Worm (Caenorhabditis elegans) whole organism, midembryonic: ENCODE results near the gene idpp-2.

Experiments
- T22C8.4 ChIP-seq: fragments of 200-800 bp; sonication (Bioruptor generic); IDR thresholded peaks from 2 replicates; pipeline ENCODE4 v1.3.6; 2022; ENCODE audit warnings: missing genetic modification characterization, missing compliant biosample characterization
- cog-1 ChIP-seq: sonication (generic microtip); optimal IDR thresholded peaks from 2 replicates; lab custom pipeline; 2016; ENCODE audit warnings: missing genetic modification characterization, missing compliant biosample characterization
- flt-1 ChIP-seq: fragments of 200-800 bp; sonication (Bioruptor generic); IDR thresholded peaks from 2 replicates; pipeline ENCODE4 v1.3.6; 2022; ENCODE audit warnings: missing genetic modification characterization, missing compliant biosample characterization
- klf-2 ChIP-seq: fragments of 200-800 bp; sonication (Bioruptor generic); conservative IDR thresholded peaks from 2 replicates; pipeline ENCODE4 v1.3.6; 2022; ENCODE audit warnings: missing genetic modification reagents, missing genetic modification characterization, missing compliant biosample characterization
- med-1 ChIP-seq: sonication (generic microtip); optimal IDR thresholded peaks from 2 replicates; lab custom pipeline; 2017; ENCODE audit warnings: missing genetic modification characterization, mild to moderate bottlenecking, missing compliant biosample characterization, antibody characterized with exemption, missing genetic modification reagents; ENCODE audit not compliant: insufficient read depth
- ref-1 ChIP-seq: fragments of 200-800 bp; sonication (Bioruptor generic); conservative IDR thresholded peaks from 2 replicates; pipeline ENCODE4 v1.3.6; 2022; ENCODE audit warnings: missing genetic modification reagents, missing genetic modification characterization, missing compliant biosample characterization
- tab-1 ChIP-seq: fragments of 200-800 bp; sonication (Bioruptor generic); IDR thresholded peaks from 2 replicates; pipeline ENCODE4 v1.3.6; 2022; ENCODE audit warnings: missing genetic modification characterization, missing compliant biosample characterization
- ztf-23 ChIP-seq: fragments of 200-800 bp; sonication (Bioruptor generic); IDR thresholded peaks from 2 replicates; pipeline ENCODE4 v1.3.6; 2022; ENCODE audit warnings: missing genetic modification reagents, missing genetic modification characterization, missing compliant biosample characterization
- ztf-29 ChIP-seq: fragments of 200-800 bp; sonication (Bioruptor generic); IDR thresholded peaks from 2 replicates; pipeline ENCODE4 v1.3.6; 2022; ENCODE audit warnings: missing genetic modification reagents, missing genetic modification characterization, missing compliant biosample characterization

The idpp-2 gene

DNA sequence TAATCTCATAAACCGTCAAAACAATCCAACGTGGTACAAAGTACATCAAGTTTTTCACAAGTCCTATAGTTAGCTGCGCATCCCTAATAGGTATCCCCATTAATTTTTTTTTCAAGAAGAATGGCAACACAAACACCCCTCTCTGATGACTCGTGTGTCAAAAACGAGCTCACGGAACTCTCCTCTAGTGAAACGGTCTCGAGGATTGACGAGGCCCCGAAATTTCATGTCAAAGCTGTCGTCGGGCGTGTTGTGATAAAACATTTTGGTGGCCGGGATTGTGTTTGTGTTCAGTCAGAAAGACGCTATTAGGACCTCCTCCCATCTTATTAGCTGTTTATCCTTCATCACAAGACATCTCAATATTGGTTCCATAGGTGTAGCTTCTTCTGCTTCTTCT is at the start of gene idpp-2:
Gene idpp-2 (plus strand): TSS at position 301 of the 400 bp plus-strand sequence.
- TF ChIP-seq ztf-23 (GFP tag; lab: Robert Waterston, UW) (no peak), tab-1 (GFP tag; lab: Robert Waterston, UW) (no peak), cog-1 (tag; lab: Kevin White, UChicago) (no peak), med-1 (GFP tag; lab: Kevin White, UChicago) (no peak)

DNA sequence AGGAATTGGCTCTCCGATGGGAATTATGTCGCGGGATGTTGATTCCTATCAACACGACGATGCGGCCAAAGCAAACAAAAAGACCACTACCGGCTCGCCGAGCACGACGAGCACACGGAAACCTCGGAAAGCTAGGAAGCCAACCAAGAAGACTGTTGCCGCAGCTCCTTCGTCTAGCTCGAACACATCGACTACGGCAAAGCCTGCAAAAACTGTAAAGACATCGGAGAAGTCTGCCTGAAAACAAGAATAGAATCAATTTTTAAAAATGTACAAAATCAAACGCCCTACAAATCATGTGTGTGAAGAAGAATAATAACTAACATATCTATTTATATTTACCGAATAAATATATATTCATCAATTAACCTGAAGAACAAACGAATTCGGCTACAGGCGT is 4.8 kb downstream of the idpp-2 start:
- 0 out of 2 replicates have a peak, but pooled peaks have one; percentile 48 for TF ChIP-seq flt-1 (GFP tag; lab: Robert Waterston, UW)
- TF ChIP-seq klf-2 = no peak

DNA sequence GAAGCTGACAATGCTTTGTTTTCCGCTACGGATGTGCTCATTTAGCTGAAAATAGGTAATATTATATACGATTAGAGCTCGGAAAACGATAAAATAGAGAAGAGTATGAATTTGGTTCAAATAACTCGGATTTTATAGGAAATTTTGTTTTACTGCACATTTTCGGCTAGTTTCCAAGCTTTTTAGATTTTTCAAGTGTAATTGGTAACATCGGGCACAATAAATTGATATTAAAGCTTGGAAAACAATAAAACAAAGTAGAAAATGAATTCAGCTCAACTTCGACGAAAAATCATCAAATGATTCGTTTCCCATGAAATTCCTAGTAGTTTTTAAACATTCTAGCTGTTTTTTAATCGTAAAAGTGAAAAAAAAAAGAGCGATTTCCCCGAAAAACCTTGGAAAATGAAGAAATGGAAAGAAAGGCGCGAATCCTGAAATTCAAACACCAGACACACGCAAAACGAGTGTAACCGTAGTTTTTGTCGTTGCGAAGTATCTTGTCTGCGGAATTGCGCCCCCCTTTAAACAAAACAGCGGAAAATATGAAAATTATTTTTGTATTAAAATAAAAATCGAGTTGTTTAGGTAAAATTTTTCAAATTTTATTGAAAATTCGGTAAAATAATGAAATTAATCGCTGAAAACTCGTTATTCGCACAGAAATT is 6.5 kb downstream of the idpp-2 start, which contains the start of gene ife-3:
Gene ife-3 (minus strand): TSS at position 51 of the 668 bp plus-strand sequence.
- TF ChIP-seq ztf-23 (GFP tag; lab: Robert Waterston, UW) (no peak), T22C8.4 (GFP tag; lab: Robert Waterston, UW) (no peak), tab-1 (GFP tag; lab: Robert Waterston, UW) (no peak), flt-1 (GFP tag; lab: Robert Waterston, UW) (no peak), klf-2 (no peak), cog-1 (tag; lab: Kevin White, UChicago) (no peak), med-1 (GFP tag; lab: Kevin White, UChicago) (no peak), ref-1 (GFP tag; lab: Robert Waterston, UW) (no peak), ztf-29 (GFP tag; lab: Robert Waterston, UW) (no peak)

DNA sequence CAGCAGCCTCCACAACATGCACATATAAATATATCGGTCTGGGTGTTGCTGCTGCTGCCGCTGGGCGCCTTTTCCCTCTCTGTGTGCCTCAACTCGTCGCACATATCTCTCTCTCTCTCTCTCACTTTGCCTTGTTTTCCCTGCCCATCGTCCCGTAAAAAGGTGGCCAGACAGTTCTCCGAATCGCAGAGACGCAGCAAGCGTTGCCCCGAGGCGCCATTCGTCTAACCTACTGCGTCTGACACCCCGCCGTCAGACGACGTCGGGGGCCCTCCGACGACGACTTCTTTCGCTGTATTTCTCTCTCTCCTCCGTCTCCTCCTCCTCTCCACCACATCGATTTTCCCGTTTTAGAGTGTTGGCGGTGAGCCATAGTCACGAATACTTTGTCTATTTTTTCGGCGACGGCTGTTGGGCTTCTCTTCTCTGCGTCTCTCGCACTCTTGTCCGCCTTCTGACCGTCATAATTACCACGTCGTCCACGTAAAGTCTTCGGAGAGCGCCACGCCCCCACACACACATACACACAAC is 7.3 kb downstream of the idpp-2 start, which contains the start of gene B0348.10:
Gene B0348.10 (minus strand): TSS at position 24 of the 531 bp plus-strand sequence.
- TF ChIP-seq tab-1 (GFP tag; lab: Robert Waterston, UW) (0 out of 2 replicates have a peak, but pooled peaks have one; percentile 50), cog-1 (tag; lab: Kevin White, UChicago) (peak; percentile 50), ztf-29 (GFP tag; lab: Robert Waterston, UW) (no peak), med-1 (GFP tag; lab: Kevin White, UChicago) (no peak), ref-1 (GFP tag; lab: Robert Waterston, UW) (no peak), ztf-23 (GFP tag; lab: Robert Waterston, UW) (peak; percentile 44; the same call in 1 of the 2 replicates), T22C8.4 (GFP tag; lab: Robert Waterston, UW) (peak; percentile 26; the same call in 1 of the 2 replicates), flt-1 (GFP tag; lab: Robert Waterston, UW) (no peak), klf-2 (no peak)

DNA sequence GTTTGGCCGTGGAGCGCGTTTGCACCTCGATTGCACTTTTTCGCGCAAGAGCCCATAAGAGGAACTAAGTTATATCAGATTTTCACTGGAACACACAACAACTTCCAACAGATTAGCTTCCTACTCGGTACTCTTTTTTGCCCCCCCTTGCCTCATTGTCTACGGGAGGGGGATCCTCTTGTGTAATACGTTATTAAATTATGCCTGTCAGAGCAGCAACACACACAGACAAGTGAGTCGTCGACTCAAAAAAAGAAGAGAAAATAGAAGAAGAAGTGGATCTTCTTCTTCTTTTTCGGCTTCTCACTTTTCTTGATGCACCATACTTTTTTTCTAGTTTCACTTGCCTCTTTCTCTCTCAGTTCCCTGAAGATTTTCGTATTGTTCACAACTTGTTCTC is 9.7 kb downstream of the idpp-2 start:
- TF ChIP-seq ztf-23 (GFP tag; lab: Robert Waterston, UW) (no peak), ref-1 (GFP tag; lab: Robert Waterston, UW) (no peak), ztf-29 (GFP tag; lab: Robert Waterston, UW) (no peak), flt-1 (GFP tag; lab: Robert Waterston, UW) (no peak), klf-2 (no peak), cog-1 (tag; lab: Kevin White, UChicago) (no peak), T22C8.4 (GFP tag; lab: Robert Waterston, UW) (no peak), tab-1 (GFP tag; lab: Robert Waterston, UW) (no peak), med-1 (GFP tag; lab: Kevin White, UChicago) (no peak)

DNA sequence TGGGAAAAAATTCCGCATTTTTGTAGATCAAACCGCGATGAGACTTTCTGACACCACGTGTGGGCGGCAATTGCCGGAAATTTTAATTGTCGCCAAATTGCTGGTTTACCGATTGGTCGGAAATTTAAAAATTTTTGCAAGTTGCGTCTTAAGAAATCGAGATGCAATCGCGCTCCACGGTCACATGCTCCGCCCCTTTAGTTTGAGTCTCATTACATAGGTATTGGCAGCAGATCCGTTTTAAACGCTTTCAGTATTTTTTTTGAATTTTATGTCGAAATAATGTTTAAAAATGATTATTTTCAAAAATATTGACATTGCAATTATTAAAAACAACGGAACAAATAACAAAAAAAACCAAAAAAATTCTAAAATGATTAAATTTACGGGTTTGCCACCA is 10.3 kb downstream of the idpp-2 start:
- TF ChIP-seq flt-1 (GFP tag; lab: Robert Waterston, UW) = no peak
- no peak for TF ChIP-seq ztf-23 (GFP tag; lab: Robert Waterston, UW)
- no peak for TF ChIP-seq T22C8.4 (GFP tag; lab: Robert Waterston, UW)

DNA sequence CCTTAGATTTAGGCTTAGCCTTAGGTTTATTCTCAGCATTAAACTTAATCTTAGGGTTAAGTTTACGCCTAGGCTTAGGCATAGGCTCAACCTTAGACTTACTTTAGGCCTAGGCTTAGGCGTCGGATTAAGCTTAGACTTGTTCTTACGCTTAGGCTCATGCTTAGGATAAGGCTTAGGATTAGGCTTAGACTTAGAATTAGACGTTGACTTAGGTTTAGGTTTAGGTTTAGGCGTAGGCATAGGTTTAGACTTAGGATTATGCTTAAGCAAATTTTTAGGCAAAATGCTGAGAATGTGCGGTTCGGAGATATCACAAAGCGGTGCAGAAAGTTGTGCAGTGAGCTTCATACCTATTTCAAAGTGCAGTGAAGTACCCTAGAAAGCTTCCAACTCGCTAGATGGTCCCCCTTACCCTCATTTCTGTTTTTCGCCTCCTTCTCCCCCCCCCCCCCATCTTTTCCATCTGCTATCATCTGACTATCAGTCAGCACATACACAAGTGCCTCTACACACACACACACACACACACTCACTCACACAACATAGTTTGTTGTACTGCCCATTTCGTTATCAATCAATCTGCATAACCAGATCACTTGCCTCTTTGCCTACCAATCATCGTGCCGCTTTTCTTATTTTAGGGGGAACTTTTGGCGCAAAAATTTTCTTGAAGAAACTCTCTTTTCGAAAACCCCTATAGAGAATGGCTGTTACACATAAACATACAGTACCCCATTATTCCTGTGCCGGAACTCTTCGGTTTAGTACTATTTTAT is 14.8 kb downstream of the idpp-2 start:
- no peak for TF ChIP-seq ztf-29 (GFP tag; lab: Robert Waterston, UW)
- no peak for TF ChIP-seq med-1 (GFP tag; lab: Kevin White, UChicago)
- no peak for TF ChIP-seq T22C8.4 (GFP tag; lab: Robert Waterston, UW)
- TF ChIP-seq cog-1 (tag; lab: Kevin White, UChicago) = no peak
- TF ChIP-seq flt-1 (GFP tag; lab: Robert Waterston, UW) = no peak
- TF ChIP-seq ref-1 (GFP tag; lab: Robert Waterston, UW) = no peak
- no peak for TF ChIP-seq tab-1 (GFP tag; lab: Robert Waterston, UW)
- TF ChIP-seq ztf-23 (GFP tag; lab: Robert Waterston, UW) = no peak
- TF ChIP-seq klf-2 = no peak

DNA sequence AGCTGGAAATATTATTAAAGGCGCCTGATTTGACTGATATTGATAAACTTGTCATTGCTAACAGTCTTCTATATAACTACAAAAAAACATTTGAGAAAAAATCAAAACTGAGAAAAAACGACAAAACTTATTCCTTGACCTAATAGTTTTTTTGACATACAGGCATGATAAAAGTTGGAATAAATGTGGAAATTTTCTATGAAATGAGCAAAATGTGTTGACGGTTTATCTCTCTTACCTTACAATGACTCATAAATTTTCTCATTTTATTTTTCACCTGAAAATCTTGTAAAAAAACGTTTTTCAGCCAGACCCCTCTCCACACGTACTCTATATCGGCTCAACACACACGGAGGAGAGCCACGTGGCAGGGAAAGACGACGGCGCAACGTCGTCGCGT is 19.1 kb downstream of the idpp-2 start, which contains the start of gene egl-8:
Gene egl-8 (plus strand): TSS at position 301 of the 400 bp plus-strand sequence.
- no peak for TF ChIP-seq ztf-29 (GFP tag; lab: Robert Waterston, UW)
- TF ChIP-seq klf-2 = no peak
- no peak for TF ChIP-seq ref-1 (GFP tag; lab: Robert Waterston, UW)
- no peak for TF ChIP-seq ztf-23 (GFP tag; lab: Robert Waterston, UW)
- TF ChIP-seq flt-1 (GFP tag; lab: Robert Waterston, UW) = no peak
- no peak for TF ChIP-seq med-1 (GFP tag; lab: Kevin White, UChicago)
- TF ChIP-seq T22C8.4 (GFP tag; lab: Robert Waterston, UW) = no peak
- no peak for TF ChIP-seq cog-1 (tag; lab: Kevin White, UChicago)
- TF ChIP-seq tab-1 (GFP tag; lab: Robert Waterston, UW) = no peak

DNA sequence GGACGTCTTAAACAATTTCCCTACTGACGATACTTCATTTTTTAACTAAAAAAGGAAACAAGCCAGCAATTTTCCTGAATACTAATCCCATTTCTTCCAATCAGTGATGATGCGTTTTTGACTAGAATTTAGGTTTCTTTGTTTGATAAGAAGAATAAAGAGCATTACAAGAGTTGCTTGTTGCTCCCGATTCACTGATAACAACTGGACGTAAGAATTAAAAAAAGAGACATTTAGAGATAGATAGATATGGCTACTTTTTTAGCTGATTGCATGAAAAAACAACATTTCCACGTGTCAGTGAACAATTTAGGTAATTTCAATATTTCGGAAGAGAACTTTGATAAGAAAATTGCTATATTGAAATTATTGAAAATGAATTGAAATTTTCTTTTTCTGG is 20.4 kb downstream of the idpp-2 start:
- TF ChIP-seq T22C8.4 (GFP tag; lab: Robert Waterston, UW) (no peak), tab-1 (GFP tag; lab: Robert Waterston, UW) (no peak), cog-1 (tag; lab: Kevin White, UChicago) (no peak), med-1 (GFP tag; lab: Kevin White, UChicago) (no peak), klf-2 (no peak), ref-1 (GFP tag; lab: Robert Waterston, UW) (no peak), ztf-29 (GFP tag; lab: Robert Waterston, UW) (no peak), ztf-23 (GFP tag; lab: Robert Waterston, UW) (no peak), flt-1 (GFP tag; lab: Robert Waterston, UW) (no peak)
